Worm (Caenorhabditis elegans) whole organism, midembryonic: ENCODE data around the gene dhs-30.

Source experiments
- T22C8.4 ChIP-seq: fragments of 200-800 bp; sonication (Bioruptor generic); IDR thresholded peaks from 2 replicates; pipeline ENCODE4 v1.3.6; 2022; ENCODE audit warnings: missing genetic modification characterization, missing compliant biosample characterization
- cog-1 ChIP-seq: sonication (generic microtip); optimal IDR thresholded peaks from 2 replicates; lab custom pipeline; 2016; ENCODE audit warnings: missing genetic modification characterization, missing compliant biosample characterization
- flt-1 ChIP-seq: fragments of 200-800 bp; sonication (Bioruptor generic); IDR thresholded peaks from 2 replicates; pipeline ENCODE4 v1.3.6; 2022; ENCODE audit warnings: missing genetic modification characterization, missing compliant biosample characterization
- ref-1 ChIP-seq: fragments of 200-800 bp; sonication (Bioruptor generic); conservative IDR thresholded peaks from 2 replicates; pipeline ENCODE4 v1.3.6; 2022; ENCODE audit warnings: missing genetic modification reagents, missing genetic modification characterization, missing compliant biosample characterization
- tab-1 ChIP-seq: fragments of 200-800 bp; sonication (Bioruptor generic); IDR thresholded peaks from 2 replicates; pipeline ENCODE4 v1.3.6; 2022; ENCODE audit warnings: missing genetic modification characterization, missing compliant biosample characterization
- ztf-29 ChIP-seq: fragments of 200-800 bp; sonication (Bioruptor generic); IDR thresholded peaks from 2 replicates; pipeline ENCODE4 v1.3.6; 2022; ENCODE audit warnings: missing genetic modification reagents, missing genetic modification characterization, missing compliant biosample characterization

- TF ChIP-seq ztf-29 (GFP tag; lab: Robert Waterston, UW) (no peak), ref-1 (GFP tag; lab: Robert Waterston, UW) (no peak), T22C8.4 (GFP tag; lab: Robert Waterston, UW) (no peak), tab-1 (GFP tag; lab: Robert Waterston, UW) (no peak), flt-1 (GFP tag; lab: Robert Waterston, UW) (no peak), cog-1 (tag; lab: Kevin White, UChicago) (no peak)
Observed at ce11 chrX:17227376-17227775, 8.3 kb downstream of the dhs-30 start.
